Worm (Caenorhabditis elegans) whole organism, L3 larva: ENCODE results near the gene hat-1.

ENCODE experiments used
- R02D3.7 ChIP-seq: fragments of 150-350 bp; optimal IDR thresholded peaks from 2 replicates; lab custom pipeline; 2014; ENCODE audit warnings: missing biosample characterization, missing genetic modification characterization
- ZK546.5 ChIP-seq: sonication (generic microtip); optimal IDR thresholded peaks from 2 replicates; lab custom pipeline; 2017; ENCODE audit warnings: missing biosample characterization, missing genetic modification characterization
- aly-2 ChIP-seq: fragments of 150-350 bp; optimal IDR thresholded peaks from 2 replicates; lab custom pipeline; 2014; ENCODE audit warnings: missing biosample characterization, missing genetic modification characterization
- ama-1 ChIP-seq: fragments of 150-350 bp; optimal IDR thresholded peaks from 2 replicates; lab custom pipeline; 2018
- ceh-16 ChIP-seq: sonication (generic microtip); optimal IDR thresholded peaks from 2 replicates; lab custom pipeline; 2017; ENCODE audit warnings: missing biosample characterization, missing genetic modification characterization
- ceh-28 ChIP-seq: fragments of 150-350 bp; optimal IDR thresholded peaks from 2 replicates; lab custom pipeline; 2014; ENCODE audit warnings: missing biosample characterization, missing genetic modification reagents, missing genetic modification characterization
- ceh-82 ChIP-seq: fragments of 150-350 bp; optimal IDR thresholded peaks from 2 replicates; lab custom pipeline; 2014; ENCODE audit warnings: missing biosample characterization, missing genetic modification characterization
- daf-12 ChIP-seq: fragments of 150-350 bp; optimal IDR thresholded peaks from 2 replicates; lab custom pipeline; 2014; ENCODE audit warnings: missing biosample characterization, missing genetic modification reagents, missing genetic modification characterization
- egl-27 ChIP-seq: sonication (generic microtip); optimal IDR thresholded peaks from 4 replicates; lab custom pipeline; 2017; ENCODE audit warnings: missing biosample characterization, missing genetic modification reagents, missing genetic modification characterization
- egl-5 ChIP-seq: fragments of 150-350 bp; optimal IDR thresholded peaks from 2 replicates; lab custom pipeline; 2017; ENCODE audit warnings: missing biosample characterization, missing genetic modification reagents, missing genetic modification characterization, inconsistent platforms
- elt-1 ChIP-seq: fragments of 150-350 bp; optimal IDR thresholded peaks from 2 replicates; lab custom pipeline; 2014; ENCODE audit warnings: missing biosample characterization, missing genetic modification characterization
- elt-2 ChIP-seq: sonication (generic microtip); optimal IDR thresholded peaks from 2 replicates; lab custom pipeline; 2016; ENCODE audit warnings: missing genetic modification reagents, mild to moderate bottlenecking, missing genetic modification characterization, missing compliant biosample characterization
- elt-3 ChIP-seq, 3 experiments: fragments of 150-350 bp in 1 of 3; sonication (generic microtip) in 2 of 3; optimal IDR thresholded peaks; 2 replicates in 2 of 3; 4 replicates in 1 of 3; lab custom pipeline; 2014 to 2017; ENCODE audit warnings: missing biosample characterization in 3 of 3, missing genetic modification characterization in 3 of 3
- eor-1 ChIP-seq, 2 experiments: fragments of 150-350 bp; optimal IDR thresholded peaks; 2 replicates each; lab custom pipeline; 2014 to 2018; ENCODE audit warnings: missing biosample characterization in 2 of 2, missing genetic modification characterization in 2 of 2
- fkh-10 ChIP-seq: sonication (generic microtip); optimal IDR thresholded peaks from 2 replicates; lab custom pipeline; 2017; ENCODE audit warnings: missing biosample characterization, missing genetic modification reagents, missing genetic modification characterization
- fkh-2 ChIP-seq: fragments of 150-350 bp; optimal IDR thresholded peaks from 2 replicates; lab custom pipeline; 2014; ENCODE audit warnings: missing biosample characterization, missing genetic modification reagents, missing genetic modification characterization
- fos-1 ChIP-seq: fragments of 150-350 bp; optimal IDR thresholded peaks from 2 replicates; lab custom pipeline; 2014; ENCODE audit warnings: missing biosample characterization, missing genetic modification characterization
- hmg-11 ChIP-seq: sonication (generic microtip); optimal IDR thresholded peaks from 2 replicates; lab custom pipeline; 2016; ENCODE audit warnings: missing genetic modification characterization, missing compliant biosample characterization
- jun-1 ChIP-seq: fragments of 150-350 bp; optimal IDR thresholded peaks from 2 replicates; lab custom pipeline; 2014; ENCODE audit warnings: missing biosample characterization, missing genetic modification reagents, missing genetic modification characterization
- lin-15B ChIP-seq: fragments of 150-350 bp; optimal IDR thresholded peaks from 2 replicates; lab custom pipeline; 2014; ENCODE audit warnings: missing biosample characterization, missing genetic modification characterization
- lin-39 ChIP-seq: fragments of 150-350 bp; optimal IDR thresholded peaks from 2 replicates; lab custom pipeline; 2018; ENCODE audit warnings: missing biosample characterization, missing genetic modification reagents, missing genetic modification characterization
- lsy-12 ChIP-seq: sonication (generic microtip); optimal IDR thresholded peaks from 2 replicates; lab custom pipeline; 2016; ENCODE audit warnings: mild to moderate bottlenecking, missing genetic modification characterization, missing compliant biosample characterization
- mdl-1 ChIP-seq: fragments of 150-350 bp; optimal IDR thresholded peaks from 2 replicates; lab custom pipeline; 2014; ENCODE audit warnings: missing biosample characterization, missing genetic modification characterization
- mml-1 ChIP-seq: fragments of 150-350 bp; sonication (generic microtip); optimal IDR thresholded peaks from 3 replicates; lab custom pipeline; 2014; ENCODE audit warnings: missing biosample characterization, missing genetic modification characterization
- nfya-1 ChIP-seq: sonication (generic microtip); optimal IDR thresholded peaks from 2 replicates; lab custom pipeline; 2017; ENCODE audit warnings: missing genetic modification characterization, mild to moderate bottlenecking, missing compliant biosample characterization, antibody characterized with exemption, moderate library complexity; ENCODE audit not compliant: insufficient read depth
- nhr-11 ChIP-seq: fragments of 150-350 bp; optimal IDR thresholded peaks from 2 replicates; lab custom pipeline; 2014; ENCODE audit warnings: missing biosample characterization, missing genetic modification characterization
- nhr-12 ChIP-seq: fragments of 150-350 bp; optimal IDR thresholded peaks from 2 replicates; lab custom pipeline; 2014; ENCODE audit warnings: missing biosample characterization, missing genetic modification characterization
- nhr-23 ChIP-seq: fragments of 150-350 bp; optimal IDR thresholded peaks from 2 replicates; lab custom pipeline; 2014; ENCODE audit warnings: missing biosample characterization, missing genetic modification reagents, missing genetic modification characterization
- nhr-237 ChIP-seq: fragments of 150-350 bp; optimal IDR thresholded peaks from 2 replicates; lab custom pipeline; 2014; ENCODE audit warnings: missing biosample characterization, missing genetic modification characterization
- nhr-25 ChIP-seq: sonication (generic microtip); optimal IDR thresholded peaks from 2 replicates; lab custom pipeline; 2017; ENCODE audit warnings: missing biosample characterization, missing genetic modification characterization
- nhr-28 ChIP-seq: fragments of 150-350 bp; optimal IDR thresholded peaks from 2 replicates; lab custom pipeline; 2014; ENCODE audit warnings: missing biosample characterization, missing genetic modification characterization
- nhr-43 ChIP-seq: sonication (generic microtip); optimal IDR thresholded peaks from 2 replicates; lab custom pipeline; 2016; ENCODE audit warnings: mild to moderate bottlenecking, missing genetic modification characterization, missing compliant biosample characterization; ENCODE audit not compliant: poor library complexity, severe bottlenecking
- nhr-67 ChIP-seq: fragments of 150-350 bp; optimal IDR thresholded peaks from 2 replicates; lab custom pipeline; 2014; ENCODE audit warnings: missing biosample characterization, missing genetic modification characterization
- nhr-76 ChIP-seq: fragments of 150-350 bp; sonication (generic microtip); optimal IDR thresholded peaks from 5 replicates; lab custom pipeline; 2014; ENCODE audit warnings: missing biosample characterization, missing genetic modification characterization
- nhr-77 ChIP-seq: fragments of 150-350 bp; optimal IDR thresholded peaks from 2 replicates; lab custom pipeline; 2014; ENCODE audit warnings: missing biosample characterization, missing genetic modification characterization
- pha-4 ChIP-seq: fragments of 150-350 bp; optimal IDR thresholded peaks from 2 replicates; lab custom pipeline; 2014; ENCODE audit warnings: missing biosample characterization, missing genetic modification reagents, missing genetic modification characterization
- pqm-1 ChIP-seq: fragments of 150-350 bp; optimal IDR thresholded peaks from 2 replicates; lab custom pipeline; 2017; ENCODE audit warnings: missing biosample characterization, missing genetic modification characterization, inconsistent platforms
- skn-1 ChIP-seq: fragments of 150-350 bp; optimal IDR thresholded peaks from 2 replicates; lab custom pipeline; 2014; ENCODE audit warnings: missing biosample characterization, missing genetic modification characterization
- snpc-4 ChIP-seq: fragments of 150-350 bp; optimal IDR thresholded peaks from 2 replicates; lab custom pipeline; 2014; ENCODE audit warnings: missing biosample characterization, missing genetic modification characterization
- unc-62 ChIP-seq: fragments of 150-350 bp; sonication (generic microtip); optimal IDR thresholded peaks from 4 replicates; lab custom pipeline; 2014; ENCODE audit warnings: missing biosample characterization, missing genetic modification reagents, missing genetic modification characterization
- zag-1 ChIP-seq: fragments of 150-350 bp; optimal IDR thresholded peaks from 2 replicates; lab custom pipeline; 2014; ENCODE audit warnings: missing biosample characterization, missing genetic modification characterization
- ztf-11 ChIP-seq: fragments of 150-350 bp; optimal IDR thresholded peaks from 2 replicates; lab custom pipeline; 2014; ENCODE audit warnings: missing biosample characterization, missing genetic modification characterization
- ztf-4 ChIP-seq: fragments of 150-350 bp; optimal IDR thresholded peaks from 2 replicates; lab custom pipeline; 2014; ENCODE audit warnings: missing biosample characterization, missing genetic modification characterization

The hat-1 gene

DNA sequence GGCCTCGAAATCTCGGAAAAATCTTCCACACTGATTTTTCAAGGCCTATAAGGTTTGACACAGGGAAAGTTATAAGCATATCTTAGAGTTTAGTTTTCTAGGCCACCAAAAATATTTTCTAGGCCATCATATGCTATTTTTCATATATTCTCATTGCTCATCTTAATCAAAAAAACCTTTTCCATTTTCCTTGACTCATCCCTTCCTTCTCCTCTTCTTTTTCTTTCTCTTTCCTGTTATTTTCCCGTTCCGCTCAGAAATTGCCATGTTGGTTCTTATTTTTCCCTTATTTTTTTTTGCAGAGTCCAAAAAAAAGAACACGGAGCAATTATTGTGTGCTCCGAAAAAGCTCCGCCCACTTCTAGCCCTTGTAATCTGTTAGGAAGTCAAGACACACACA is 42.4 kb downstream of the hat-1 start, which contains the start of gene tbc-8:
Gene tbc-8, plus strand, starts transcription at position 301 of the 400 bp plus-strand sequence.
- TF ChIP-seq fos-1: no peak
- TF ChIP-seq pqm-1: no peak
- no peak for TF ChIP-seq ceh-28
- TF ChIP-seq nhr-23 (tag; lab: Kevin White, UChicago): no peak
- TF ChIP-seq aly-2 (tag; lab: Kevin White, UChicago): no peak
- no peak for TF ChIP-seq nhr-28 (tag; lab: Kevin White, UChicago)
- TF ChIP-seq jun-1 (tag; lab: Kevin White, UChicago): no peak
- no peak for TF ChIP-seq fkh-10
- TF ChIP-seq lin-39 (tag; lab: Kevin White, UChicago): no peak
- no peak for TF ChIP-seq nhr-11

DNA sequence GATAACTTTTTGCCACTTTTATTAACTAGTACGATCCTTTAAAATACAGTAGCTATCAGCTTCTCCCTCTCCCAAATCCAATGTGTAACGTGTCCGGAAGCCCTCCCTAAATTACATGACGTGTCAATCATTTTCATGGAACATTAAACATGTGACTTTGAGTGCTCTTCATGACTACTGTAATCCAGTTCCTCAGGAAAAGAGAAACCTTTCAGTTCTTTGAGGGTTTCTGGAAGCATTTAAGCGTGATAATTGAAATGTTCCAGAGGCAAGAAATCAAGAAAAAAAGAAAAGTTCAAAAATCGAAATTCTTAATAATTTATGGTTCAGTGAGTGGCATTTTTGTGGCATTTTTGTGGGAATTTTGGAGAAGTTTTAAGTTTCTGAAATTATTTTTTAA is 44.1 kb downstream of the hat-1 start:
- no peak for TF ChIP-seq fkh-10
- no peak for TF ChIP-seq ama-1 (lab: Kevin White, UChicago)
- TF ChIP-seq ceh-16: no peak
- no peak for TF ChIP-seq pqm-1
- TF ChIP-seq zag-1 (tag; lab: Kevin White, UChicago): no peak
- no peak for TF ChIP-seq ceh-28
- TF ChIP-seq elt-1 (tag; lab: Kevin White, UChicago): no peak
- no peak for TF ChIP-seq nhr-77 (tag; lab: Kevin White, UChicago)
- no peak for TF ChIP-seq skn-1 (tag; lab: Kevin White, UChicago)
- TF ChIP-seq pha-4 (tag; lab: Kevin White, UChicago): no peak
- no peak for TF ChIP-seq nhr-12 (tag; lab: Kevin White, UChicago)
- TF ChIP-seq daf-12 (tag; lab: Kevin White, UChicago): no peak
- TF ChIP-seq unc-62 (GFP tag; lab: Kevin White, UChicago): no peak
- TF ChIP-seq mml-1 (tag; lab: Kevin White, UChicago): no peak
- TF ChIP-seq nfya-1 (tag; lab: Kevin White, UChicago): no peak
- no peak for TF ChIP-seq eor-1 (tag; optimal IDR thresholded peaks at IDR 0.05; lab: Kevin White, UChicago)
- TF ChIP-seq ceh-82 (tag; lab: Kevin White, UChicago): no peak

DNA sequence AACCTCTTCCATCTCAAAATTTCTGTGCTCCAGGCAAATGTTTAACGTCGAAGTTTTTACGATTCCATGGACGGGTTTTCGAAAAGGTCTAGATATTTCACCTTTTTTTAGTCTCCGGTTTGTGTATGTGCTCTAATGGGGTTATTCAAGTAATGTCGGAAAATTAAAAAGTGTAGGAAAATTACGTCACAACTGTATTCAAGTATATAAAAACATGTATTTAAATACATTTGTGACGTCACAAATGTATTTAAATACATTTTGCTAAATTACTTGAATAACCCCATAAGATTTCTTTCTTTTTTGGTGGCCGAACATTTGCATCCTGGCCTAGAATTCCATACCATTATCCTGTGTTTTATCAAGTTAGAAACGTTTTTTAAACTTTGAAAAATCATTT is 45.6 kb downstream of the hat-1 start:
- TF ChIP-seq ceh-28: no peak
- no peak for TF ChIP-seq jun-1 (tag; lab: Kevin White, UChicago)
- no peak for TF ChIP-seq ceh-16
- no peak for TF ChIP-seq aly-2 (tag; lab: Kevin White, UChicago)
- no peak for TF ChIP-seq zag-1 (tag; lab: Kevin White, UChicago)
- no peak for TF ChIP-seq egl-5
- no peak for TF ChIP-seq unc-62 (GFP tag; lab: Kevin White, UChicago)
- TF ChIP-seq nhr-76 (tag; lab: Kevin White, UChicago): no peak
- TF ChIP-seq egl-27 (tag; lab: Kevin White, UChicago): no peak
- TF ChIP-seq, all 47 proteins: peak for 0

DNA sequence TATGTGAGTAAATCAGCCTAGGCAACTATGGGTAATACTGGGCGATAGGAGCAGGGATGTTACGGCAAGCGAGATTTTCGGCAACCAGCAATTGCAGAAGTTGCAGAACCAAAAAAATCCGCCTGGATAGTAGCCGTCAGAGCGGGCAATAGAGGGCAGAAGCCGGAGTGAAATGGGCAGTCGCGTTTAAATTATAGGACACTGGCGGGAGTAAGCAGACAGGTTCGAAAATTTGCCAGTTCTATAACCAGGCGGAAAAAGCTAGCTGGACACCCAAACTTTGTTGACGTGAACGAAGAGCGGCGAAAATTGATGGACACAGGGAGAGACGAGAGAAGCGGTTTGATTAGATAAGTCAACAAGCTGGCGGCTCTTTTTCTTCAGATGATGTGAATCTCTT is 47.1 kb downstream of the hat-1 start:
- TF ChIP-seq elt-2 (tag; lab: Kevin White, UChicago) (no peak), mdl-1 (tag; lab: Kevin White, UChicago) (no peak), fkh-10 (peak; percentile 12), pha-4 (tag; lab: Kevin White, UChicago) (no peak)

DNA sequence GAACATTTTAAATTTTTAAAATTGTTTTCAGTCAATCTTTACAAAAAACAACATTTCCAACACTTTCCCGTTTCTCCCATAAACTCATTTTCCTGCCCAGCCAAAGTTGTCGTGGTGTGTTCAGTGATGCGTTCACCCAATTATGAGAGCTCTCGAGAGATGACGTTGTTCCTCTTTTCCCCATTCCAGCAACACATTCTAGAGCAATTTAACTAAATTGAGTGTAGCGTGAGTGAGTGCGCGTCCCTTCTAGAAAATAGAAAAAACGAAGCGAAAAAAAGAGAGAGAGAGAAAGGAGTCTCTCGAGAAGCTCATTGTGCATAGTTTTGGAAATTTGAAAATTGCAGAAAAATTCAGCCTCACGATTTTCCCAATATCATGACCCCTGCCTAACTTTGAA is 48.3 kb downstream of the hat-1 start:
- TF ChIP-seq nfya-1 (tag; lab: Kevin White, UChicago): peak; percentile 28
- peak; percentile 36 for TF ChIP-seq fkh-10
- no peak for TF ChIP-seq lsy-12

DNA sequence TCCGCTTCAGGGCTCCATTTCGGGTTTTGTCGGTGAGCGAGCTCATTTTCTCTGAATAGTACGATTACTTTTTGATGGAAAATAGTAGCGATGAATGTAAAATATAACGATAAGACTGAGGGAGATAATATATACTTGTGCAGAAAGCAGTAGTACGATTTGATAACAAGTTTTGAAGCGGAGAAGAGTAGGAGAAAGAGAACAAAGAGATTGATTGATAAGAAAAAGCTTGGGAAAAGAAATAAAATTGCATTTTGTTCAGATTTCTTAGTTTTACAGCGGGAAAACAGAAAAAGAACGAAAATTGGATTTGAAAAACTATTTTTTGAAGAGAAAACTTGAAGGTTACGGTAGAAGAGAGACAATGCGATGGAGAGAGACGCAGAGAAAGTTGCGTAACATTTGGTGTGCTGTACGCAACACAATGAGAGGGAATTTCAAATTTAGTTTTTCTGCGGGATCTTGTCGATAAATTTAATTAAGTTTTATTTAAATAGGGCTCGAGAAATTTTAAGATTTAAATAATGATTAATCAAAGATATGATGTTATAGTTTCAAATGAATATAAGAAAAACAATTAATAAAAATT is 49.4 kb downstream of the hat-1 start, which contains the start of gene umps-1:
Gene umps-1, minus strand, starts transcription at position 51 of the 589 bp plus-strand sequence.
- TF ChIP-seq pqm-1 (peak; percentile 49), ZK546.5 (no peak), lin-39 (tag; lab: Kevin White, UChicago) (peak; percentile 26), unc-62 (GFP tag; lab: Kevin White, UChicago) (no peak), egl-27 (tag; lab: Kevin White, UChicago) (no peak), fkh-2 (tag; lab: Kevin White, UChicago) (no peak), R02D3.7 (tag; lab: Kevin White, UChicago) (no peak), hmg-11 (tag; lab: Kevin White, UChicago) (peak; percentile 62), snpc-4 (no peak), nhr-43 (tag; lab: Kevin White, UChicago) (peak; percentile 45), ztf-4 (no peak), elt-1 (tag; lab: Kevin White, UChicago) (no peak), nhr-25 (peak; percentile 60), lsy-12 (peak; percentile 20), nhr-237 (no peak), lin-15B (peak; percentile 73), mdl-1 (tag; lab: Kevin White, UChicago) (no peak), ztf-11 (tag; lab: Kevin White, UChicago) (no peak), elt-2 (tag; lab: Kevin White, UChicago) (peak; percentile 41), ama-1 (lab: Kevin White, UChicago) (no peak), elt-3 (tag; optimal IDR thresholded peaks at IDR 0.05; lab: Kevin White, UChicago) (no peak), nhr-67 (no peak)
